Worm (Caenorhabditis elegans): Measurements from ENCODE around the gene glb-16.

- no peak for TF ChIP-seq cog-1 (tag; optimal IDR thresholded peaks at IDR 0.05)
- no peak for TF ChIP-seq tab-1 (GFP tag; IDR thresholded peaks at IDR 0.05)
Observed at ce11 chrX:7583930-7584329, 44.0 kb upstream of the glb-16 start.
